Worm (Caenorhabditis elegans) whole organism, L2 larva: ENCODE measurements around the gene T19E7.6.

ENCODE experiments used
- R02D3.7 ChIP-seq: fragments of 150-350 bp; optimal IDR thresholded peaks from 2 replicates; lab custom pipeline; 2014; ENCODE audit warnings: missing biosample characterization, missing genetic modification characterization
- ZK546.5 ChIP-seq: sonication (generic microtip); optimal IDR thresholded peaks from 2 replicates; lab custom pipeline; 2017; ENCODE audit warnings: missing biosample characterization, missing genetic modification characterization
- ama-1 ChIP-seq: fragments of 150-350 bp; optimal IDR thresholded peaks from 2 replicates; lab custom pipeline; 2018; ENCODE audit warnings: inconsistent platforms
- blmp-1 ChIP-seq: sonication (generic microtip); optimal IDR thresholded peaks from 2 replicates; lab custom pipeline; 2017; ENCODE audit warnings: missing genetic modification characterization, mild to moderate bottlenecking, missing compliant biosample characterization, antibody characterized with exemption, moderate library complexity; ENCODE audit not compliant: insufficient read depth
- fos-1 ChIP-seq: fragments of 150-350 bp; optimal IDR thresholded peaks from 2 replicates; lab custom pipeline; 2014; ENCODE audit warnings: missing biosample characterization, missing genetic modification characterization
- gmeb-1 ChIP-seq: fragments of 150-350 bp; optimal IDR thresholded peaks from 2 replicates; lab custom pipeline; 2014; ENCODE audit warnings: missing biosample characterization, missing genetic modification characterization
- nhr-11 ChIP-seq: fragments of 150-350 bp; optimal IDR thresholded peaks from 2 replicates; lab custom pipeline; 2014; ENCODE audit warnings: missing biosample characterization, missing genetic modification characterization
- nhr-237 ChIP-seq: fragments of 150-350 bp; optimal IDR thresholded peaks from 2 replicates; lab custom pipeline; 2014; ENCODE audit warnings: missing biosample characterization, missing genetic modification characterization
- nhr-77 ChIP-seq: fragments of 150-350 bp; optimal IDR thresholded peaks from 2 replicates; lab custom pipeline; 2014; ENCODE audit warnings: missing biosample characterization, missing genetic modification characterization
- skn-1 ChIP-seq: sonication (generic microtip); optimal IDR thresholded peaks from 2 replicates; lab custom pipeline; 2017; ENCODE audit warnings: missing biosample characterization, missing genetic modification characterization
- sma-3 ChIP-seq: sonication (generic microtip); optimal IDR thresholded peaks from 2 replicates; lab custom pipeline; 2016; ENCODE audit warnings: missing genetic modification reagents, missing genetic modification characterization, missing compliant biosample characterization
- unc-39 ChIP-seq: fragments of 150-350 bp; optimal IDR thresholded peaks from 2 replicates; lab custom pipeline; 2014; ENCODE audit warnings: missing biosample characterization, missing genetic modification characterization
- ztf-11 ChIP-seq: sonication (generic microtip); optimal IDR thresholded peaks from 2 replicates; lab custom pipeline; 2017; ENCODE audit warnings: missing biosample characterization, missing genetic modification characterization
- ztf-4 ChIP-seq: fragments of 150-350 bp; optimal IDR thresholded peaks from 2 replicates; lab custom pipeline; 2014; ENCODE audit warnings: missing biosample characterization, missing genetic modification characterization

- TF ChIP-seq ZK546.5 (no peak), sma-3 (GFP tag; lab: Kevin White, UChicago) (no peak), ztf-4 (tag; lab: Kevin White, UChicago) (no peak), fos-1 (tag; lab: Kevin White, UChicago) (no peak), nhr-237 (tag; lab: Kevin White, UChicago) (no peak), nhr-77 (tag; lab: Kevin White, UChicago) (no peak), unc-39 (no peak), ztf-11 (tag; lab: Kevin White, UChicago) (no peak), blmp-1 (peak; percentile 63), nhr-11 (tag; lab: Kevin White, UChicago) (no peak), ama-1 (lab: Kevin White, UChicago) (no peak), skn-1 (tag; lab: Kevin White, UChicago) (no peak), R02D3.7 (tag; lab: Kevin White, UChicago) (no peak), gmeb-1 (no peak)
These were observed 37.3 kb upstream of the T19E7.6 start for ce11 chrIV:5706603-5707002.
